Fruit fly (Drosophila melanogaster) whole organism, embryonic: ENCODE results near the gene dpr2.
A peak's percentile ranks its signal among the peaks of the same experiment; 100 is the strongest.

ENCODE experiments used
- Antp ChIP-seq: fragments of 200-800 bp; sonication (Bioruptor generic); optimal IDR thresholded peaks from 3 replicates; lab custom pipeline; 2016; ENCODE audit warnings: missing biosample characterization, missing genetic modification characterization
- Atf6 ChIP-seq: fragments of 200-800 bp; sonication (Bioruptor generic); IDR thresholded peaks from 2 replicates; pipeline ENCODE4 v1.3.6; 2022; ENCODE audit warnings: missing biosample characterization, missing genetic modification characterization
- Awh ChIP-seq: fragments of 200-800 bp; sonication (Bioruptor generic); IDR thresholded peaks from 2 replicates; pipeline ENCODE4, ENCODE4 v1.3.6; 2022; ENCODE audit warnings: missing biosample characterization, missing genetic modification characterization
- Bgb ChIP-seq: fragments of 200-800 bp; sonication (Bioruptor generic); IDR thresholded peaks from 2 replicates; pipeline ENCODE4 v1.3.6; 2022; ENCODE audit warnings: missing biosample characterization, missing genetic modification characterization; ENCODE audit not compliant: partially characterized antibody
- CG11560 ChIP-seq: fragments of 200-800 bp; sonication (Bioruptor generic); IDR thresholded peaks from 3 replicates; pipeline ENCODE4 v1.3.6; 2022; ENCODE audit warnings: missing biosample characterization, missing genetic modification characterization
- CG11723 ChIP-seq: fragments of 200-800 bp; sonication (Bioruptor generic); optimal IDR thresholded peaks from 2 replicates; lab custom pipeline; 2017; ENCODE audit warnings: missing biosample characterization, mild to moderate bottlenecking, missing genetic modification characterization
- CG13624 ChIP-seq: fragments of 200-800 bp; sonication (Bioruptor generic); optimal IDR thresholded peaks from 2 replicates; lab custom pipeline; 2016; ENCODE audit warnings: missing biosample characterization, missing genetic modification characterization
- CG13775 ChIP-seq: fragments of 200-800 bp; sonication (Bioruptor generic); optimal IDR thresholded peaks from 3 replicates; lab custom pipeline; 2017; ENCODE audit warnings: missing biosample characterization, mild to moderate bottlenecking, missing genetic modification characterization
- CG14050 ChIP-seq: fragments of 200-800 bp; sonication (Bioruptor generic); IDR thresholded peaks from 3 replicates; pipeline ENCODE4 v1.3.6; 2022; ENCODE audit warnings: missing biosample characterization, missing genetic modification characterization
- CG15269 ChIP-seq: fragments of 200-800 bp; sonication (Bioruptor generic); optimal IDR thresholded peaks from 2 replicates; lab custom pipeline; 2018; ENCODE audit warnings: missing biosample characterization, mild to moderate bottlenecking, missing genetic modification characterization, moderate library complexity
- CG15514 ChIP-seq: fragments of 200-800 bp; sonication (Bioruptor generic); optimal IDR thresholded peaks from 3 replicates; lab custom pipeline; 2017; ENCODE audit warnings: missing biosample characterization, missing genetic modification characterization, mild to moderate bottlenecking, moderate library complexity, missing genetic modification reagents
- CG2116 ChIP-seq: fragments of 200-800 bp; sonication (Bioruptor generic); optimal IDR thresholded peaks from 3 replicates; lab custom pipeline; 2018; ENCODE audit warnings: missing biosample characterization, mild to moderate bottlenecking, missing genetic modification characterization
- CG2202 ChIP-seq: fragments of 200-800 bp; sonication (Bioruptor generic); optimal IDR thresholded peaks from 2 replicates; lab custom pipeline; 2018; ENCODE audit warnings: missing biosample characterization, mild to moderate bottlenecking, missing genetic modification characterization
- CG32772 ChIP-seq: fragments of 200-800 bp; sonication (Bioruptor generic); IDR thresholded peaks from 2 replicates; pipeline ENCODE4 v1.3.6; 2022; ENCODE audit warnings: missing biosample characterization, missing genetic modification characterization
- CG43689 ChIP-seq: fragments of 200-800 bp; sonication (Bioruptor generic); IDR thresholded peaks from 2 replicates; pipeline ENCODE4 v1.3.6; 2022; ENCODE audit warnings: missing biosample characterization, missing genetic modification characterization
- CG6791 ChIP-seq: fragments of 200-800 bp; sonication (Bioruptor generic); IDR thresholded peaks from 3 replicates; pipeline ENCODE4 v1.3.6; 2022; ENCODE audit warnings: missing biosample characterization, missing genetic modification characterization; ENCODE audit not compliant: partially characterized antibody
- CG8290 ChIP-seq, 3 experiments: fragments of 200-800 bp; sonication (Bioruptor generic); optimal IDR thresholded peaks; 2 replicates each; lab custom pipeline; 2016 to 2019; ENCODE audit warnings: missing biosample characterization in 3 of 3, missing genetic modification characterization in 3 of 3, mild to moderate bottlenecking in 2 of 3, moderate library complexity in 1 of 3
- CG8765 ChIP-seq: fragments of 200-800 bp; sonication (Bioruptor generic); IDR thresholded peaks from 2 replicates; pipeline ENCODE4 v1.3.6; 2022; ENCODE audit warnings: missing biosample characterization, missing genetic modification characterization
- Dip2 ChIP-seq: fragments of 200-800 bp; sonication (Bioruptor generic); IDR thresholded peaks from 2 replicates; pipeline ENCODE4 v1.3.6; 2022; ENCODE audit warnings: missing biosample characterization, missing genetic modification characterization
- Eip74EF ChIP-seq, 2 experiments: fragments of 200-800 bp in 1 of 2; fragments of >200 bp in 1 of 2; sonication (Bioruptor generic) in 1 of 2; optimal IDR thresholded peaks; 2 replicates each; lab custom pipeline; 2017 to 2019; ENCODE audit warnings: missing biosample characterization in 2 of 2, missing genetic modification characterization in 2 of 2, mild to moderate bottlenecking in 1 of 2, moderate library complexity in 1 of 2
- H15 ChIP-seq: fragments of 200-800 bp; sonication (Bioruptor generic); IDR thresholded peaks from 3 replicates; pipeline ENCODE4 v1.3.6; 2022; ENCODE audit warnings: missing biosample characterization, missing genetic modification characterization
- HLH4C ChIP-seq: fragments of 200-800 bp; sonication (Bioruptor generic); IDR thresholded peaks from 3 replicates; pipeline ENCODE4 v1.3.6; 2022; ENCODE audit warnings: missing biosample characterization, missing genetic modification characterization; ENCODE audit not compliant: partially characterized antibody
- HmgZ ChIP-seq: fragments of 200-800 bp; sonication (Bioruptor generic); optimal IDR thresholded peaks from 2 replicates; lab custom pipeline; 2018; ENCODE audit warnings: missing biosample characterization, mild to moderate bottlenecking, missing genetic modification characterization
- MBD-R2 ChIP-seq: fragments of 200-800 bp; sonication (Bioruptor generic); IDR thresholded peaks from 2 replicates; pipeline ENCODE4 v1.3.6; 2022; ENCODE audit warnings: missing biosample characterization, missing genetic modification characterization
- Max ChIP-seq: fragments of 200-800 bp; sonication (Bioruptor generic); optimal IDR thresholded peaks from 2 replicates; lab custom pipeline; 2016; ENCODE audit warnings: missing biosample characterization, mild to moderate bottlenecking, missing genetic modification characterization
- Med ChIP-seq: fragments of 200-800 bp; sonication (Bioruptor generic); peaks from one replicate; lab custom pipeline; 2016; ENCODE audit warnings: missing biosample characterization, missing genetic modification characterization, mild to moderate bottlenecking, inconsistent platforms, moderate library complexity
- Meics ChIP-seq: fragments of 200-800 bp; sonication (Bioruptor generic); optimal IDR thresholded peaks from 2 replicates; lab custom pipeline; 2017; ENCODE audit warnings: missing biosample characterization, mild to moderate bottlenecking, missing genetic modification characterization
- Myb ChIP-seq: fragments of 200-800 bp; sonication (Bioruptor generic); optimal IDR thresholded peaks from 2 replicates; lab custom pipeline; 2016; ENCODE audit warnings: missing biosample characterization, missing genetic modification characterization
- NK7.1 ChIP-seq: fragments of 200-800 bp; sonication (Bioruptor generic); optimal IDR thresholded peaks from 3 replicates; lab custom pipeline; 2016; ENCODE audit warnings: missing biosample characterization, missing genetic modification characterization
- Rfx ChIP-seq: fragments of 200-800 bp; sonication (Bioruptor generic); IDR thresholded peaks from 2 replicates; pipeline ENCODE4 v1.3.6; 2022; ENCODE audit warnings: missing biosample characterization, missing genetic modification characterization
- Sox100B ChIP-seq: fragments of 200-800 bp; sonication (Bioruptor generic); optimal IDR thresholded peaks from 3 replicates; lab custom pipeline; 2018; ENCODE audit warnings: missing biosample characterization, mild to moderate bottlenecking, missing genetic modification characterization
- Sox102F ChIP-seq: fragments of 200-800 bp; sonication (Bioruptor generic); optimal IDR thresholded peaks from 2 replicates; lab custom pipeline; 2018; ENCODE audit warnings: missing biosample characterization, mild to moderate bottlenecking, missing genetic modification characterization, moderate library complexity
- Stat92E ChIP-seq, 3 experiments: fragments of >200 bp in 2 of 3; fragments of 200-800 bp in 1 of 3; sonication (Bioruptor generic) in 1 of 3; optimal IDR thresholded peaks; 2 replicates each; lab custom pipeline; 2017 to 2019; ENCODE audit warnings: missing biosample characterization in 3 of 3, missing genetic modification characterization in 3 of 3, mild to moderate bottlenecking in 1 of 3, moderate library complexity in 1 of 3
- Xrp1 ChIP-seq: fragments of 200-800 bp; sonication (Bioruptor generic); IDR thresholded peaks from 2 replicates; pipeline ENCODE4 v1.3.6; 2022; ENCODE audit warnings: missing biosample characterization, missing genetic modification characterization
- YL-1 ChIP-seq: fragments of 200-800 bp; sonication (Bioruptor generic); optimal IDR thresholded peaks from 3 replicates; lab custom pipeline; 2017; ENCODE audit warnings: missing biosample characterization, mild to moderate bottlenecking, missing genetic modification characterization
- az2 ChIP-seq: fragments of 200-800 bp; sonication (Bioruptor generic); optimal IDR thresholded peaks from 3 replicates; lab custom pipeline; 2016; ENCODE audit warnings: missing biosample characterization, missing genetic modification characterization
- bbx ChIP-seq: fragments of 200-800 bp; sonication (Bioruptor generic); IDR thresholded peaks from 2 replicates; pipeline ENCODE4 v1.3.6; 2022; ENCODE audit warnings: missing biosample characterization, missing genetic modification characterization; ENCODE audit not compliant: partially characterized antibody
- cad ChIP-seq: fragments of >200 bp; optimal IDR thresholded peaks from 2 replicates; lab custom pipeline; 2017; ENCODE audit warnings: missing biosample characterization, missing genetic modification characterization
- ci ChIP-seq: fragments of 200-800 bp; sonication (Bioruptor generic); IDR thresholded peaks from 3 replicates; pipeline ENCODE4 v1.3.6; 2022; ENCODE audit warnings: missing biosample characterization, missing genetic modification characterization
- dmrt99B ChIP-seq: fragments of 200-800 bp; sonication (Bioruptor generic); optimal IDR thresholded peaks from 2 replicates; lab custom pipeline; 2018; ENCODE audit warnings: missing biosample characterization, mild to moderate bottlenecking, missing genetic modification characterization, moderate library complexity
- eyg ChIP-seq: fragments of 200-800 bp; sonication (Bioruptor generic); optimal IDR thresholded peaks from 3 replicates; lab custom pipeline; 2016; ENCODE audit warnings: missing biosample characterization, missing genetic modification characterization
- jumu ChIP-seq: fragments of 200-800 bp; sonication (Bioruptor generic); optimal IDR thresholded peaks from 3 replicates; lab custom pipeline; 2016; ENCODE audit warnings: missing biosample characterization, missing genetic modification characterization
- klu ChIP-seq: fragments of 200-800 bp; sonication (Bioruptor generic); IDR thresholded peaks from 2 replicates; pipeline ENCODE4 v1.3.6; 2022; ENCODE audit warnings: missing biosample characterization, missing genetic modification characterization
- maf-S ChIP-seq: fragments of 200-800 bp; sonication (Bioruptor generic); optimal IDR thresholded peaks from 2 replicates; lab custom pipeline; 2016; ENCODE audit warnings: missing biosample characterization, missing genetic modification characterization
- shn ChIP-seq: fragments of 200-800 bp; sonication (Bioruptor generic); optimal IDR thresholded peaks from 3 replicates; lab custom pipeline; 2016; ENCODE audit warnings: missing biosample characterization, missing genetic modification characterization
- sisA ChIP-seq: fragments of 200-800 bp; sonication (Bioruptor generic); IDR thresholded peaks from 2 replicates; pipeline ENCODE4 v1.3.6; 2022; ENCODE audit warnings: missing biosample characterization, missing genetic modification characterization
- slou ChIP-seq: fragments of 200-800 bp; sonication (Bioruptor generic); optimal IDR thresholded peaks from 3 replicates; lab custom pipeline; 2016; ENCODE audit warnings: missing biosample characterization, missing genetic modification characterization
- stwl ChIP-seq: fragments of 200-800 bp; sonication (Bioruptor generic); optimal IDR thresholded peaks from 3 replicates; lab custom pipeline; 2018; ENCODE audit warnings: missing biosample characterization, mild to moderate bottlenecking, missing genetic modification characterization, moderate library complexity
- sug ChIP-seq: fragments of 200-800 bp; optimal IDR thresholded peaks from 2 replicates; lab custom pipeline; 2019; ENCODE audit warnings: missing biosample characterization, mild to moderate bottlenecking, missing genetic modification characterization, moderate library complexity
- zfh2 ChIP-seq: fragments of 200-800 bp; sonication (Bioruptor generic); optimal IDR thresholded peaks from 2 replicates; lab custom pipeline; 2016; ENCODE audit warnings: missing biosample characterization, missing genetic modification characterization

The dpr2 gene

DNA sequence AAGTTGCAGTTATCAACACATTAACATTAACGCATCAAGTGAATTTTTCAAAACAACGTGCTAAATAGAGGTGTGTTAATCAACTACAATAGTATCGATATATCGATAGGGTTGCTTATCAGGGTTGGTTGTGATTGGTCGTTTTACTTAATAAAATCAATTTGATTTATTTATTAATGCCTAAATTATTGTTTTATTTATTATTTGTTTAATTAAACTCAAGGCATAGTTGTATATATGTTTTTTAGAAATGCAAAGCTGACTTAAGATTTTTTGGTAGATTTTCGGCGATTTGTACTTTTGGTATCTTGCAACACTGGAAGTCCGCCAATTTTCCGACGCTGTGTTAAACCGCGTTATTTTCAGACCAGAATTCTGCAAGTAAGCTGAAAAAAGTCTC, 47.0 kb upstream of the dpr2 start, which contains the start of the genes Art8 and dUTPase (continued):
- TF ChIP-seq dmrt99B (no peak), ci (peak; percentile 73; the same call in 2 of the 3 replicates), maf-S (GFP tag; lab: Kevin White, UChicago) (peak; percentile 3), shn (GFP tag; lab: Kevin White, UChicago) (no peak), Stat92E (GFP tag; optimal IDR thresholded peaks at IDR 0.05; lab: Kevin White, UChicago) (peak in 1 of 3 experiments; percentile 54), Rfx (GFP tag; lab: Robert Waterston, UW) (peak; percentile 71), az2 (GFP tag; lab: Kevin White, UChicago) (peak; percentile 76), sug (tag; lab: Kevin White, UChicago) (peak; percentile 70), Dip2 (GFP tag; lab: Robert Waterston, UW) (no peak), CG8765 (GFP tag; lab: Robert Waterston, UW) (peak; percentile 24), Myb (GFP tag; lab: Kevin White, UChicago) (peak; percentile 80), CG32772 (GFP tag; lab: Robert Waterston, UW) (peak; percentile 42; the same call in 1 of the 2 replicates), sisA (peak; percentile 58), YL-1 (peak; percentile 82), stwl (peak; percentile 86), CG8290 (GFP tag; optimal IDR thresholded peaks at IDR 0.05; lab: Kevin White, UChicago) (peak; percentile 70), CG8290 (tag; optimal IDR thresholded peaks at IDR 0.05; lab: Kevin White, UChicago) (no peak), CG15514 (peak; percentile 78), CG2116 (GFP tag; lab: Kevin White, UChicago) (peak; percentile 98), CG43689 (GFP tag; lab: Robert Waterston, UW) (no peak), Sox102F (GFP tag; lab: Kevin White, UChicago) (peak; percentile 75), Med (GFP tag; lab: Kevin White, UChicago) (peak; percentile 80), CG2202 (peak; percentile 49), CG15269 (tag; lab: Kevin White, UChicago) (peak; percentile 61), Atf6 (GFP tag; lab: Robert Waterston, UW) (peak; percentile 78), Xrp1 (GFP tag; lab: Robert Waterston, UW) (peak; percentile 80), Max (GFP tag; lab: Kevin White, UChicago) (peak; percentile 93), CG11723 (GFP tag; lab: Kevin White, UChicago) (peak; percentile 3), bbx (GFP tag; lab: Robert Waterston, UW) (peak; percentile 79), CG14050 (GFP tag; lab: Robert Waterston, UW) (0 out of 3 replicates have a peak, but pooled peaks have one; percentile 25), H15 (peak; percentile 35; the same call in 1 of the 3 replicates), CG11560 (tag; lab: Robert Waterston, UW) (no peak), Sox100B (no peak), cad (GFP tag; lab: Kevin White, UChicago) (no peak), Antp (peak; percentile 39), zfh2 (GFP tag; lab: Kevin White, UChicago) (peak; percentile 53), HmgZ (peak; percentile 59), klu (peak; percentile 22; the same call in 1 of the 2 replicates), NK7.1 (GFP tag; lab: Kevin White, UChicago) (no peak), HLH4C (peak; percentile 83), CG6791 (GFP tag; lab: Robert Waterston, UW) (peak; percentile 82), CG13775 (peak; percentile 79), jumu (no peak), Eip74EF (GFP tag; optimal IDR thresholded peaks at IDR 0.05; lab: Kevin White, UChicago) (peak in 1 of 2 experiments; percentile 34), Meics (peak; percentile 63), Bgb (GFP tag; lab: Robert Waterston, UW) (peak; percentile 82), Awh (GFP tag; lab: Robert Waterston, UW) (peak; percentile 63), MBD-R2 (GFP tag; lab: Robert Waterston, UW) (peak; percentile 86), CG13624 (GFP tag; lab: Kevin White, UChicago) (peak; percentile 39), slou (GFP tag; lab: Kevin White, UChicago) (peak; percentile 69), eyg (GFP tag; lab: Kevin White, UChicago) (no peak)
